Fruit fly (Drosophila melanogaster): ENCODE results near the gene KrT95D.

DNA sequence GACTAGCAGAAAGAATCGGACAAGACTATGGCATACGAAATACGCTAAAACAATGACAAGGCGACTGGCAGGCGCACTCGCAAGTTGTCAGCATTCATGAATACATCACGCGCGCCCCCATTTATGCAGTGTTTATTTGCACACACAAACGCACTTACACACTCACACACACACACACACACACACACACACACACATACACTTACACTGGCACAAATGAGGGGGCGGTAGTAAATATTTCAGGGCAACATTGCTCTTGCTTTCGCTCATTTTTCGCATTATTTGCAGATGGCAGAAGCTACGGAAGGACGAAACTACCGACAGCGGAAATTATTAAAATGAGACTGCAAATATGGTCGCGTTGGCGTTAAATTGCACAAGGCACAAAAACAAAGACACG, 48.0 kb upstream of the KrT95D start:
- TF ChIP-seq CG5204 (GFP tag; optimal IDR thresholded peaks at IDR 0.05): no peak
- no peak for TF ChIP-seq CG7045 (GFP tag; optimal IDR thresholded peaks at IDR 0.05)
- TF ChIP-seq CG1620 (GFP tag; optimal IDR thresholded peaks at IDR 0.05): no peak
